Worm (Caenorhabditis elegans): Measurements from ENCODE around the gene copb-2.

copb-2 gene

DNA sequence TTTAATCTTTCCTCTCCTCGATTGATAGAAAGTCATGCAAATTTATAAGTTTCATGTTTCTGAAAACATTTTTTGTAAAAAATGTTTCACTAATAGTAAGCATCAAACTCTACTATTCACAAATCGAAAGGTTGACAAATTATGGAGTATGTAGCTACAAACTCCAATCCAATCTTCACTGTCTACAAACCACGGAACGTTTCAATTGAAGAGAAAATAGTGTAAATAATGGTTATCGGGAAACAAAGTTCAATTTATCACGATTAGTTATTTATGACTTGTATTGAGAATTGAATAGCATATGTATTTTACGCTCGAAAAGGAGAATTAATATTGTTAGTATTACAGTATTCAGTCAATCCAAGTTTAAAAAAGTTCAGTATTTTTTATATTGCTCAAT, 40.1 kb downstream of the copb-2 start:
- TF ChIP-seq daf-12 (tag; optimal IDR thresholded peaks at IDR 0.05): no peak
- TF ChIP-seq zag-1 (tag; optimal IDR thresholded peaks at IDR 0.05): no peak
- TF ChIP-seq nhr-25 (tag; optimal IDR thresholded peaks at IDR 0.05): no peak
- no peak for TF ChIP-seq nhr-28 (tag; optimal IDR thresholded peaks at IDR 0.05)
- no peak for TF ChIP-seq ceh-28 (tag; optimal IDR thresholded peaks at IDR 0.05)
- no peak for TF ChIP-seq lin-15B (tag; optimal IDR thresholded peaks at IDR 0.05)
- TF ChIP-seq ama-1 (optimal IDR thresholded peaks at IDR 0.05): no peak
- TF ChIP-seq nhr-77 (tag; optimal IDR thresholded peaks at IDR 0.05): no peak
- TF ChIP-seq pha-4 (tag; optimal IDR thresholded peaks at IDR 0.05): no peak
- no peak for TF ChIP-seq aly-2 (tag; optimal IDR thresholded peaks at IDR 0.05)
- no peak for TF ChIP-seq R02D3.7 (tag; optimal IDR thresholded peaks at IDR 0.05)
- TF ChIP-seq ztf-4 (tag; optimal IDR thresholded peaks at IDR 0.05): no peak
- TF ChIP-seq ceh-9 (tag; optimal IDR thresholded peaks at IDR 0.05): no peak
- no peak for TF ChIP-seq nhr-76 (tag; optimal IDR thresholded peaks at IDR 0.05)

DNA sequence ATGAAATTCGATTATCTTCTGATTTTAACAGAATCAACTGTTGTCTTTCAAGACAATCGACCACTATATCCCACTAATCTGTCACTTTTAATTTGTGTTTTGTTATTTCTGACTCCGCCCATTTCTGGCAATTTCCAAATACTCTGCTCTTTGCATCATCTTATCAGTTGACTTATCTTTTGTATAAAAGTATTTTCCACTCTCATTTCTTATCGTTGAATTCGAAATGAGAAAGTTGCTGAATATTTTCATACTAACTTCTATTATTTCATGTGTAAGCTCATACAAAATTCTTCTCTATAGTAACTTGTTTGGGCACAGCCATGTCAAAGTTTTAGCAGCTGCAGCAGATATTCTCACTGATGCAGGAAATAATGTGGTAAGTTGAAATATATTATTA, 40.6 kb downstream of the copb-2 start, which contains the start of gene ugt-21:
ugt-21 (plus strand) TSS at position 212 of the 400 bp plus-strand sequence.
- no peak for TF ChIP-seq ceh-28 (tag; optimal IDR thresholded peaks at IDR 0.05)
- peak; percentile 52 for TF ChIP-seq elt-2 (tag; optimal IDR thresholded peaks at IDR 0.05)

DNA sequence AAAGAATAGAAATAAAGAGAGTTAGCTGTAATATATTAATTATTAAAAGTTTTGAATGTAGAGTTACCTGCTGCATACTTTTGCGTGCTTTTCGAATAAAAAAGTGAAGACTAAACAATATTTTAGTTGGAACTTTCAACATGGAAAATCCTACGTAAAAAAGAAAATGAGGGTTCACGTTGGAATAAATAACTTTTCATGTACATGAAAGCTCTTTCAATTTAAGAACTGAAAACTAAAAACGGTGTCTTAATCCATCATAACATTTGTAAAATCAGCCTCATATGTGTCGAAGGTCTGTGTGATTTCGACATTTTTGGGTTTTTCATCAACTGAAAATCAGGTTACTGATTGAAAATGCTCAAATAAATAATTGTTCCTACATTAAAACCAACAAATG, 46.7 kb downstream of the copb-2 start, which contains the start of gene ttr-9:
ttr-9 (minus strand) TSS at position 101 of the 400 bp plus-strand sequence.
- TF ChIP-seq ZK546.5 (tag; optimal IDR thresholded peaks at IDR 0.05) (no peak), fkh-10 (GFP tag; optimal IDR thresholded peaks at IDR 0.05) (no peak), nhr-237 (tag; optimal IDR thresholded peaks at IDR 0.05) (no peak), aly-2 (tag; optimal IDR thresholded peaks at IDR 0.05) (no peak), ceh-28 (tag; optimal IDR thresholded peaks at IDR 0.05) (no peak), ceh-16 (tag; optimal IDR thresholded peaks at IDR 0.05) (no peak), R02D3.7 (tag; optimal IDR thresholded peaks at IDR 0.05) (no peak), nhr-67 (tag; optimal IDR thresholded peaks at IDR 0.05) (no peak), ztf-4 (tag; optimal IDR thresholded peaks at IDR 0.05) (no peak), nhr-76 (tag; optimal IDR thresholded peaks at IDR 0.05) (no peak), nfya-1 (tag; optimal IDR thresholded peaks at IDR 0.05; ENCODE audit: insufficient read depth) (no peak), fkh-2 (tag; optimal IDR thresholded peaks at IDR 0.05) (no peak), lin-15B (tag; optimal IDR thresholded peaks at IDR 0.05) (no peak)

DNA sequence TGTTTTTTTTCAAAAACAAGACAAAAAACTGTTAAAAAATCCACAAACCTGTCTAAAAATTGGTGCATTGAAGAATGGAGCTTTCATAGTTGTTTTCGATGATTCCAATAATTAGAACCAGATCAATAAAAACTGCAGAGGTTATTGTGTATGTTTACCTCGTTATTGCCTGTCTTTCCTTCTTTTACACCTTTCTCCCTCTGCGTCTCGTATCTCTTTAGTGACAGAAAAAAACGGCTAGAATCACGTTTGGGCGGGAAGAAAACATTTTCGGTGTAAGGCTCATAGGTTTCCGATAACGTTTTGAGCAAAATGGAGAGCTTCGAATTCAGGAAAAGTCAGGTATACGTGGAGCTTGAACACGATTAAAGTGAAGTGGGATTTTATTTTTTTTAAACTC, 49.1 kb downstream of the copb-2 start, which contains the start of gene ethe-1:
ethe-1 (minus strand) TSS at position 150 of the 400 bp plus-strand sequence.
- TF ChIP-seq nhr-25 (tag; optimal IDR thresholded peaks at IDR 0.05): peak; percentile 19
- no peak for TF ChIP-seq ceh-9 (tag; optimal IDR thresholded peaks at IDR 0.05)
- peak; percentile 78 for TF ChIP-seq pha-4 (tag; optimal IDR thresholded peaks at IDR 0.05)
- peak; percentile 44 for TF ChIP-seq snpc-4 (tag; optimal IDR thresholded peaks at IDR 0.05)
- peak; percentile 21 for TF ChIP-seq elt-2 (tag; optimal IDR thresholded peaks at IDR 0.05)
- TF ChIP-seq sea-2 (GFP tag; optimal IDR thresholded peaks at IDR 0.05): no peak

DNA sequence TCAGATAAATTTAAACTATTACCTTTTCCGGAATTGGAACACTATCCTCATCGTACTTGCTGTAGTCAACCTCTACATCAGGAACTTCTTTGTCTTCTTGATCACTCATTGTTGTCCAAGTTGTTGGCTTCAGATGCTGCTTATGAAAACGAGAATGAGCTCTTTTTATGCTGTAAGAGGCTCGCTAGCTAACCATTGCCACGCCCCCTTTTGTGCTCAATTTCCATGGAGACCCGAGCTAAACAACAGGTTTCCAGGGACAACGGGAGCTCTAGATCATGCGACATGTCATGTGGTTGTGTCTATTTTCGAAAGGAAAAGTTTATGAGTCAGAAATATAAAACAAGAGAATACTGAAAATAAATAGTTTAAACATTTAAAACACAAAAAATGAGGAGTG, 50.9 kb downstream of the copb-2 start, which contains the start of gene C33A12.4:
C33A12.4 (minus strand) TSS at position 131 of the 400 bp plus-strand sequence.
- TF ChIP-seq nfya-1 (tag; optimal IDR thresholded peaks at IDR 0.05; ENCODE audit: insufficient read depth): peak; percentile 2
- TF ChIP-seq pqm-1 (tag; optimal IDR thresholded peaks at IDR 0.05): no peak
- TF ChIP-seq fkh-10 (GFP tag; optimal IDR thresholded peaks at IDR 0.05): peak; percentile 17
- no peak for TF ChIP-seq ceh-9 (tag; optimal IDR thresholded peaks at IDR 0.05)
- TF ChIP-seq ztf-11 (tag; optimal IDR thresholded peaks at IDR 0.05): no peak

DNA sequence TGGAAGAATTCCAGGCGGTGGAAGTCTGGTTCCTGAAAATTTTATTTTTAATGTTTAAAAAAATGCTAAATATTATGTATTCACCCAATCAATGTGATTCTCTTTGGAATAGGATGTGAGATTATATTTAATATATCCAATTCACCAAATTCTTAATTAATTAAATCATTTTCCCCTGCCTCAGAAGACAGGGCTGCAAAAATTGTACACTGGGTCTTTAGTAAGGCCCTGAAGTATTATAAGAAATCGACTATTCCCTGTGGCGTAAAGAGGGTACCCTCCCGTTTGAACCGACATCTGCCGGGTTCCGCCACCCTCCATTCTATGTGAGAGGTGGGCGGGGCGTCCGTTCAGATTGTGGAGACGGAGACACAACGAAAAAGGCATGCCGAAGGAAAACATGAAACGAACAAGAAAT, 51.7 kb downstream of the copb-2 start:
- TF ChIP-seq elt-2 (tag; optimal IDR thresholded peaks at IDR 0.05): no peak
- TF ChIP-seq elt-3 (tag; optimal IDR thresholded peaks at IDR 0.05): no peak
- peak; percentile 59 for TF ChIP-seq egl-5 (tag; optimal IDR thresholded peaks at IDR 0.05)
- peak; percentile 1 for TF ChIP-seq fos-1 (tag; optimal IDR thresholded peaks at IDR 0.05)
- no peak for TF ChIP-seq ztf-4 (tag; optimal IDR thresholded peaks at IDR 0.05)
- no peak for TF ChIP-seq nhr-67 (tag; optimal IDR thresholded peaks at IDR 0.05)
- no peak for TF ChIP-seq skn-1 (tag; optimal IDR thresholded peaks at IDR 0.05)
- TF ChIP-seq elt-1 (tag; optimal IDR thresholded peaks at IDR 0.05): no peak
- peak; percentile 76 for TF ChIP-seq ceh-82 (tag; optimal IDR thresholded peaks at IDR 0.05)
- peak; percentile 90 for TF ChIP-seq nfya-1 (tag; optimal IDR thresholded peaks at IDR 0.05; ENCODE audit: insufficient read depth)
- TF ChIP-seq daf-12 (tag; optimal IDR thresholded peaks at IDR 0.05): peak; percentile 49
- peak; percentile 73 for TF ChIP-seq nhr-23 (tag; optimal IDR thresholded peaks at IDR 0.05)
- TF ChIP-seq tbx-2 (tag; optimal IDR thresholded peaks at IDR 0.05): peak; percentile 68
- TF ChIP-seq ceh-28 (tag; optimal IDR thresholded peaks at IDR 0.05): peak; percentile 59
- TF ChIP-seq nhr-28 (tag; optimal IDR thresholded peaks at IDR 0.05): peak; percentile 59
- no peak for TF ChIP-seq ztf-11 (tag; optimal IDR thresholded peaks at IDR 0.05)
- TF ChIP-seq jun-1 (tag; optimal IDR thresholded peaks at IDR 0.05): peak; percentile 28
- TF ChIP-seq eor-1 (tag; optimal IDR thresholded peaks at IDR 0.05): no peak
- TF ChIP-seq lin-15B (tag; optimal IDR thresholded peaks at IDR 0.05): peak; percentile 41
- peak; percentile 55 for TF ChIP-seq nhr-76 (tag; optimal IDR thresholded peaks at IDR 0.05)
- peak; percentile 94 for TF ChIP-seq ama-1 (optimal IDR thresholded peaks at IDR 0.05)
- TF ChIP-seq hmg-11 (tag; optimal IDR thresholded peaks at IDR 0.05): peak; percentile 88
- no peak for TF ChIP-seq nhr-11 (tag; optimal IDR thresholded peaks at IDR 0.05)
- no peak for TF ChIP-seq sea-2 (GFP tag; optimal IDR thresholded peaks at IDR 0.05)
- TF ChIP-seq nhr-77 (tag; optimal IDR thresholded peaks at IDR 0.05): no peak
- TF ChIP-seq snpc-4 (tag; optimal IDR thresholded peaks at IDR 0.05): peak; percentile 99
- TF ChIP-seq R02D3.7 (tag; optimal IDR thresholded peaks at IDR 0.05): peak; percentile 72
- TF ChIP-seq lin-39 (tag; optimal IDR thresholded peaks at IDR 0.05): peak; percentile 37
- TF ChIP-seq nhr-43 (tag; optimal IDR thresholded peaks at IDR 0.05; ENCODE audit: poor library complexity, severe bottlenecking): peak; percentile 64
